Fruit fly (Drosophila melanogaster): ENCODE measurements around the gene CG15533.

The CG15533 gene

dm6 chr3R:30388215-30388871 lies 40.3 kb upstream of the CG15533 start (continued):
- TF ChIP-seq Lim3 (GFP tag; IDR thresholded peaks at IDR 0.05) (peak; percentile 76), HHEX (GFP tag; optimal IDR thresholded peaks at IDR 0.05) (peak; percentile 95), CG15696 (tag; optimal IDR thresholded peaks at IDR 0.05) (peak; percentile 94), yki (optimal IDR thresholded peaks at IDR 0.05) (no peak), CG8281 (tag; optimal IDR thresholded peaks at IDR 0.05) (peak; percentile 86), CG10321 (GFP tag; IDR thresholded peaks at IDR 0.05) (peak; percentile 58; the same call in 1 of the 2 replicates), CG1233 (GFP tag; optimal IDR thresholded peaks at IDR 0.05) (peak; percentile 97), tna (GFP tag; IDR thresholded peaks at IDR 0.05; ENCODE audit: partially characterized antibody) (no peak), Trl (optimal IDR thresholded peaks at IDR 0.05) (peak in 1 of 2 experiments; percentile 72), Trl (GFP tag; optimal IDR thresholded peaks at IDR 0.05) (peak; percentile 97), wdn (GFP tag; IDR thresholded peaks at IDR 0.05) (peak; percentile 77), CG2712 (tag; optimal IDR thresholded peaks at IDR 0.05) (peak; percentile 94), CG14860 (GFP tag; IDR thresholded peaks at IDR 0.05; ENCODE audit: partially characterized antibody) (no peak), eyg (GFP tag; optimal IDR thresholded peaks at IDR 0.05) (peak; percentile 96), CG5953 (GFP tag; IDR thresholded peaks at IDR 0.05) (peak; percentile 74), stc (GFP tag; IDR thresholded peaks at IDR 0.05) (peak; percentile 75), corto (GFP tag; optimal IDR thresholded peaks at IDR 0.05) (peak; percentile 57), CG2889 (GFP tag; IDR thresholded peaks at IDR 0.05) (peak; percentile 66), CG8290 (GFP tag; optimal IDR thresholded peaks at IDR 0.05) (peak; percentile 91), CG8290 (tag; optimal IDR thresholded peaks at IDR 0.05) (peak; percentile 93 to 95), al (GFP tag; IDR thresholded peaks at IDR 0.05) (peak; percentile 90), CG3726 (GFP tag; IDR thresholded peaks at IDR 0.05) (peak; percentile 83), tin (GFP tag; optimal IDR thresholded peaks at IDR 0.05) (peak; percentile 97), pb (GFP tag; optimal IDR thresholded peaks at IDR 0.05) (peak; percentile 98), CG8388 (GFP tag; optimal IDR thresholded peaks at IDR 0.05) (peak; percentile 92), CG13894 (tag; optimal IDR thresholded peaks at IDR 0.05) (peak; percentile 83), hbn (GFP tag; IDR thresholded peaks at IDR 0.05; ENCODE audit: partially characterized antibody) (no peak), jigr1 (GFP tag; IDR thresholded peaks at IDR 0.05) (peak; percentile 85), Rfx (GFP tag; IDR thresholded peaks at IDR 0.05) (peak; percentile 90), CG17802 (tag; optimal IDR thresholded peaks at IDR 0.05) (peak; percentile 69), CG18599 (GFP tag; optimal IDR thresholded peaks at IDR 0.05) (peak; percentile 96), CG1024 (GFP tag; IDR thresholded peaks at IDR 0.05) (peak; percentile 62; the same call in 1 of the 2 replicates), fru (optimal IDR thresholded peaks at IDR 0.05) (no peak), CG4360 (GFP tag; IDR thresholded peaks at IDR 0.05) (peak; percentile 93), CG10366 (GFP tag; IDR thresholded peaks at IDR 0.05) (peak; percentile 88), CG10959 (GFP tag; IDR thresholded peaks at IDR 0.05) (peak; percentile 80), CG2116 (GFP tag; optimal IDR thresholded peaks at IDR 0.05) (peak; percentile 83), sens (GFP tag) (peak; percentile 100), Spps (tag; optimal IDR thresholded peaks at IDR 0.05) (peak; percentile 77), HLH3B (GFP tag; IDR thresholded peaks at IDR 0.05) (peak; percentile 88), cato (GFP tag; optimal IDR thresholded peaks at IDR 0.05; ENCODE audit: borderline replicate concordance) (peak; percentile 96), YL-1 (GFP tag; optimal IDR thresholded peaks at IDR 0.05) (peak; percentile 83), Sry-β (GFP tag; optimal IDR thresholded peaks at IDR 0.05) (peak; percentile 76), CG4404 (GFP tag; IDR thresholded peaks at IDR 0.05) (peak; percentile 93), vvl (GFP tag; IDR thresholded peaks at IDR 0.05) (peak; percentile 91), CG9932 (GFP tag; IDR thresholded peaks at IDR 0.05) (peak; percentile 90), cas (GFP tag; IDR thresholded peaks at IDR 0.05) (no peak), gsb (GFP tag; IDR thresholded peaks at IDR 0.05) (peak; percentile 72), CG3281 (GFP tag; optimal IDR thresholded peaks at IDR 0.05) (peak; percentile 97), Lpt (GFP tag; optimal IDR thresholded peaks at IDR 0.05) (no peak), seq (GFP tag; IDR thresholded peaks at IDR 0.05) (peak; percentile 88; the same call in 1 of the 2 replicates), CG10267 (tag; optimal IDR thresholded peaks at IDR 0.05) (peak; percentile 88)

All from whole organism, embryonic.